Worm (Caenorhabditis elegans) whole organism, L2 larva: Measurements from ENCODE around the gene sqst-1.

Experiments used
- C34F6.9 ChIP-seq: fragments of 150-350 bp; optimal IDR thresholded peaks from 2 replicates; lab custom pipeline; 2014; ENCODE audit warnings: missing biosample characterization, missing genetic modification characterization
- F13H6.1 ChIP-seq: sonication (generic microtip); optimal IDR thresholded peaks from 2 replicates; lab custom pipeline; 2016; ENCODE audit warnings: missing genetic modification characterization, missing compliant biosample characterization
- R02D3.7 ChIP-seq: fragments of 150-350 bp; optimal IDR thresholded peaks from 2 replicates; lab custom pipeline; 2014; ENCODE audit warnings: missing biosample characterization, missing genetic modification characterization
- Y55F3AM.14 ChIP-seq: fragments of 200-800 bp; sonication (Bioruptor generic); optimal IDR thresholded peaks from 2 replicates; lab custom pipeline; 2018; ENCODE audit warnings: mild to moderate bottlenecking, missing genetic modification characterization, missing compliant biosample characterization
- ZK546.5 ChIP-seq: sonication (generic microtip); optimal IDR thresholded peaks from 2 replicates; lab custom pipeline; 2017; ENCODE audit warnings: missing biosample characterization, missing genetic modification characterization
- alr-1 ChIP-seq: fragments of 150-350 bp; optimal IDR thresholded peaks from 2 replicates; lab custom pipeline; 2014; ENCODE audit warnings: missing biosample characterization, missing genetic modification characterization
- aly-2 ChIP-seq: fragments of 150-350 bp; optimal IDR thresholded peaks from 2 replicates; lab custom pipeline; 2014; ENCODE audit warnings: missing biosample characterization, missing genetic modification characterization
- ama-1 ChIP-seq: fragments of 150-350 bp; optimal IDR thresholded peaks from 2 replicates; lab custom pipeline; 2018; ENCODE audit warnings: inconsistent platforms
- ceh-16 ChIP-seq: fragments of 150-350 bp; optimal IDR thresholded peaks from 2 replicates; lab custom pipeline; 2014; ENCODE audit warnings: missing biosample characterization, missing genetic modification characterization
- ceh-82 ChIP-seq: fragments of 150-350 bp; optimal IDR thresholded peaks from 2 replicates; lab custom pipeline; 2014; ENCODE audit warnings: missing biosample characterization, missing genetic modification characterization
- crh-2 ChIP-seq: sonication (generic microtip); optimal IDR thresholded peaks from 2 replicates; lab custom pipeline; 2017; ENCODE audit warnings: missing biosample characterization, missing genetic modification characterization
- egl-27 ChIP-seq: sonication (generic microtip); optimal IDR thresholded peaks from 3 replicates; lab custom pipeline; 2017; ENCODE audit warnings: missing biosample characterization, missing genetic modification reagents, missing genetic modification characterization
- elt-3 ChIP-seq: sonication (generic microtip); optimal IDR thresholded peaks from 2 replicates; lab custom pipeline; 2017; ENCODE audit warnings: missing biosample characterization, missing genetic modification characterization
- fos-1 ChIP-seq: fragments of 150-350 bp; optimal IDR thresholded peaks from 2 replicates; lab custom pipeline; 2014; ENCODE audit warnings: missing biosample characterization, missing genetic modification characterization
- gmeb-1 ChIP-seq: fragments of 150-350 bp; optimal IDR thresholded peaks from 2 replicates; lab custom pipeline; 2014; ENCODE audit warnings: missing biosample characterization, missing genetic modification characterization
- lin-13 ChIP-seq: fragments of 150-350 bp; optimal IDR thresholded peaks from 2 replicates; lab custom pipeline; 2014; ENCODE audit warnings: missing biosample characterization, missing genetic modification reagents, missing genetic modification characterization
- lin-39 ChIP-seq: fragments of 150-350 bp; optimal IDR thresholded peaks from 2 replicates; lab custom pipeline; 2014; ENCODE audit warnings: missing biosample characterization, missing genetic modification reagents, missing genetic modification characterization
- lsy-2 ChIP-seq, 2 experiments: fragments of 150-350 bp in 1 of 2; sonication (generic microtip) in 1 of 2; optimal IDR thresholded peaks; 2 replicates each; lab custom pipeline; 2014 to 2017; ENCODE audit warnings: missing biosample characterization in 2 of 2, missing genetic modification characterization in 2 of 2
- mab-5 ChIP-seq: fragments of 150-350 bp; optimal IDR thresholded peaks from 2 replicates; lab custom pipeline; 2014; ENCODE audit warnings: missing biosample characterization, missing genetic modification characterization
- mbf-1 ChIP-seq: sonication (generic microtip); optimal IDR thresholded peaks from 2 replicates; lab custom pipeline; 2017; ENCODE audit warnings: missing biosample characterization, missing genetic modification characterization
- mdl-1 ChIP-seq, 2 experiments: fragments of 150-350 bp in 1 of 2; sonication (generic microtip) in 1 of 2; optimal IDR thresholded peaks; 2 replicates each; lab custom pipeline; 2017; ENCODE audit warnings: missing biosample characterization in 2 of 2, missing genetic modification characterization in 2 of 2
- nhr-10 ChIP-seq: sonication (generic microtip); optimal IDR thresholded peaks from 2 replicates; lab custom pipeline; 2017; ENCODE audit warnings: missing biosample characterization, missing genetic modification characterization
- nhr-12 ChIP-seq: fragments of 150-350 bp; optimal IDR thresholded peaks from 2 replicates; lab custom pipeline; 2014; ENCODE audit warnings: missing biosample characterization, missing genetic modification characterization
- nhr-129 ChIP-seq: fragments of 150-350 bp; optimal IDR thresholded peaks from 2 replicates; lab custom pipeline; 2014; ENCODE audit warnings: missing biosample characterization, missing genetic modification characterization
- nhr-21 ChIP-seq: fragments of 150-350 bp; optimal IDR thresholded peaks from 2 replicates; lab custom pipeline; 2014; ENCODE audit warnings: missing biosample characterization, missing genetic modification characterization
- nhr-23 ChIP-seq: fragments of 150-350 bp; optimal IDR thresholded peaks from 2 replicates; lab custom pipeline; 2014; ENCODE audit warnings: missing biosample characterization, missing genetic modification reagents, missing genetic modification characterization
- nhr-237 ChIP-seq: fragments of 150-350 bp; optimal IDR thresholded peaks from 2 replicates; lab custom pipeline; 2014; ENCODE audit warnings: missing biosample characterization, missing genetic modification characterization
- nhr-6 ChIP-seq: fragments of 150-350 bp; optimal IDR thresholded peaks from 2 replicates; lab custom pipeline; 2014; ENCODE audit warnings: missing biosample characterization, missing genetic modification characterization
- nhr-77 ChIP-seq: fragments of 150-350 bp; optimal IDR thresholded peaks from 2 replicates; lab custom pipeline; 2014; ENCODE audit warnings: missing biosample characterization, missing genetic modification characterization
- peb-1 ChIP-seq: fragments of 150-350 bp; optimal IDR thresholded peaks from 2 replicates; lab custom pipeline; 2014; ENCODE audit warnings: missing biosample characterization, missing genetic modification characterization
- sem-4 ChIP-seq: fragments of 150-350 bp; optimal IDR thresholded peaks from 2 replicates; lab custom pipeline; 2014; ENCODE audit warnings: missing biosample characterization, missing genetic modification reagents, missing genetic modification characterization
- sma-3 ChIP-seq: sonication (generic microtip); optimal IDR thresholded peaks from 2 replicates; lab custom pipeline; 2016; ENCODE audit warnings: missing genetic modification reagents, missing genetic modification characterization, missing compliant biosample characterization
- sma-9 ChIP-seq, 2 experiments: fragments of 150-350 bp in 1 of 2; sonication (generic microtip) in 1 of 2; optimal IDR thresholded peaks; 2 replicates each; lab custom pipeline; 2014 to 2016; ENCODE audit warnings: missing genetic modification characterization in 2 of 2, mild to moderate bottlenecking in 1 of 2, missing biosample characterization in 1 of 2, missing compliant biosample characterization in 1 of 2, missing genetic modification reagents in 1 of 2, moderate library complexity in 1 of 2
- unc-39 ChIP-seq: fragments of 150-350 bp; optimal IDR thresholded peaks from 2 replicates; lab custom pipeline; 2014; ENCODE audit warnings: missing biosample characterization, missing genetic modification characterization
- unc-55 ChIP-seq: fragments of 150-350 bp; sonication (generic microtip); optimal IDR thresholded peaks from 3 replicates; lab custom pipeline; 2014; ENCODE audit warnings: missing biosample characterization, missing genetic modification reagents, missing genetic modification characterization
- zag-1 ChIP-seq: fragments of 150-350 bp; optimal IDR thresholded peaks from 2 replicates; lab custom pipeline; 2014; ENCODE audit warnings: missing biosample characterization, missing genetic modification characterization
- ztf-1 ChIP-seq: fragments of 200-800 bp; sonication (Bioruptor generic); conservative IDR thresholded peaks from 2 replicates; pipeline ENCODE4 v1.3.6; 2022; ENCODE audit warnings: missing genetic modification characterization, missing compliant biosample characterization
- ztf-11 ChIP-seq: sonication (generic microtip); optimal IDR thresholded peaks from 2 replicates; lab custom pipeline; 2017; ENCODE audit warnings: missing biosample characterization, missing genetic modification characterization
- ztf-4 ChIP-seq: fragments of 150-350 bp; optimal IDR thresholded peaks from 2 replicates; lab custom pipeline; 2014; ENCODE audit warnings: missing biosample characterization, missing genetic modification characterization

Gene sqst-1

DNA sequence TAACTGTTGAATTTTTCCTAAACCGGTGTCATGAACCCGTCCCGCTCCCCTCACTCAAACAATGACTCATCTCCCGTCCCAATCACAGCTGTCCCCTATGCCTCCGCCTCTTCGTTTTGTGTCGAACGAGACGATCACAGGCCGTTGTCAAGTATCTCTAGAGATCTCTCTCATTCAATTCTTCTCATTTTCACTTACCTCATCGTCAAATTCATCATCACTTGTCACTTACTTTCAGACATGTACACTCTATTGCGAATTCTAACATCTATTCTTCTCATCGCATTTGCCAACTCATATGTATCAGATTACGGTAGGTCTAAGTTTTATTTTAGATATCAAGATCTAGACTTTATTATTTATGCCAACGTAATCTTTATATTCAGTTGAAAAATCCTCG lies 23.4 kb downstream of the sqst-1 start, which contains the start of gene K08E4.3:
Gene K08E4.3, plus strand, starts transcription at position 235 of the 400 bp plus-strand sequence.
- no peak for TF ChIP-seq alr-1 (tag; lab: Kevin White, UChicago)
- TF ChIP-seq nhr-129 (tag; lab: Kevin White, UChicago) = peak; percentile 30
- no peak for TF ChIP-seq mab-5 (tag; lab: Kevin White, UChicago)
- no peak for TF ChIP-seq lin-39
- TF ChIP-seq zag-1 (tag; lab: Kevin White, UChicago) = no peak
- no peak for TF ChIP-seq ceh-82
- no peak for TF ChIP-seq nhr-6

DNA sequence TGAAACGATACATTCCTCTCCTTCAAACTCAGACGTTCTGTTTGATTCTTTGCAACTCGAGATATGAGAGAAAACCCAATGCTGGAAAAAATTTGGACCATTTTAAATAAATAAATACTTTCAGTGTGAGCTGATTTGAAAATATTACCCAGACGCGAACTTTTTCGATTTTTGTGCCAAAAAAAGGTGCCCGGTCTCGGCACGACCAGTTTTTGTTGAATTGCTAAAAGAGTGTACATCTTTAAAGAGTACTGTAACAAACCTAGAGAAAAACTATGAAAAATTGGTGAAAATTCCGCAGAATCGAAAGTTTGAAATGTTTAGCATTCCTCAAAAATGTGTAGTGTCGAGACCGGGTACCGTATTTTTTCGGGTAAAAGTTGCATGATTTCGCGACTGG lies 27.1 kb downstream of the sqst-1 start, which contains the start of gene K08E4.8:
Gene K08E4.8, minus strand, starts transcription at position 101 of the 400 bp plus-strand sequence.
- TF ChIP-seq crh-2 (no peak), ZK546.5 (tag; lab: Kevin White, UChicago) (no peak), mab-5 (tag; lab: Kevin White, UChicago) (no peak), mdl-1 (tag; optimal IDR thresholded peaks at IDR 0.05; lab: Kevin White, UChicago) (no peak), nhr-10 (tag; lab: Kevin White, UChicago) (no peak), nhr-12 (tag; lab: Kevin White, UChicago) (no peak), ztf-1 (no peak), ceh-82 (no peak), R02D3.7 (tag; lab: Kevin White, UChicago) (no peak), nhr-23 (no peak), peb-1 (tag; lab: Kevin White, UChicago) (no peak), Y55F3AM.14 (GFP tag; lab: Kevin White, UChicago) (no peak), nhr-129 (tag; lab: Kevin White, UChicago) (no peak), lin-13 (GFP tag; lab: Kevin White, UChicago) (no peak), lin-39 (no peak), ztf-11 (tag; lab: Kevin White, UChicago) (no peak), fos-1 (no peak), egl-27 (no peak), unc-55 (no peak)
- TF ChIP-seq, all 48 proteins: peak for 0

DNA sequence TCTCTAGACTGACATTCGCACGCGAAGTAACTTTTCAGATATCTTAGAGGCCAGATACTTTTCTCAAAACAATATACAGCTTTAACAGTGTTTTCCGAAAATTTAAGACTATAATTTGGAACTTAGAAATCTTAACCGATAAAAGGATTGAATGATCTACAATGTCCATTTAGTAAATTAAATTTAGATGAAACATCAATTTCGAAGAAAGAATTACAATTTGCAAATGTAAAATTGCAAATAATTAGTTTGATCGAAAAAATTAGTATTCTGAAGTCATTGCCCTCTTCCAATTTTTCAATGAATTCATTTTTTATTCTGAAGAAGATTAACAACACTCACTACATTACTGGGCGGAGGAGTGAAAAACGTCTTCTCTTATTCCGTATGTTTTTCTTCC lies 34.5 kb downstream of the sqst-1 start, which contains the start of gene bath-37:
Gene bath-37, plus strand, starts transcription at position 301 of the 400 bp plus-strand sequence.
- TF ChIP-seq zag-1 (tag; lab: Kevin White, UChicago) (no peak), nhr-12 (tag; lab: Kevin White, UChicago) (no peak), sma-9 (GFP tag; optimal IDR thresholded peaks at IDR 0.05; lab: Kevin White, UChicago) (no peak), sma-9 (tag; optimal IDR thresholded peaks at IDR 0.05; lab: Kevin White, UChicago) (no peak), crh-2 (no peak), unc-55 (peak; percentile 23), nhr-129 (tag; lab: Kevin White, UChicago) (no peak), R02D3.7 (tag; lab: Kevin White, UChicago) (no peak), nhr-77 (tag; lab: Kevin White, UChicago) (no peak), ZK546.5 (tag; lab: Kevin White, UChicago) (no peak)

DNA sequence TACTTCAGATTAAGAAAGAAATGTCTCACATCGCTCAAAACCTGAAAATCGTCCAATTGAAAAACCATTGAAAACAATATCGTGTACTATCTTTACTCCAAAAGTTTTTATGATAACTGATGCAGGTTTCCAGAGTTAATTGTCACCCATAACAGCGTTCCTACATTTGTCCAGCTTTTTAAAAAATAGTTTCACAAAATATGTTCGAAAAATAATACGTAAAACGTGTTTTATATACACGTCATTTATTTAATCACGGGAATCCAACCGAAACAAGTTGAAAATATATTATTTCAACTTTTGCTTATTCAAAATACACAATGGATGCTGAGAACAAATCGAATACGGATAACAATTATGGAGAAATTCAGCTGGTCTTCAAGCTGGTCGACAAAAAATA lies 41.4 kb downstream of the sqst-1 start, which contains the start of gene K08E4.7:
Gene K08E4.7, plus strand, starts transcription at position 301 of the 400 bp plus-strand sequence.
- TF ChIP-seq crh-2 (no peak), F13H6.1 (no peak)

DNA sequence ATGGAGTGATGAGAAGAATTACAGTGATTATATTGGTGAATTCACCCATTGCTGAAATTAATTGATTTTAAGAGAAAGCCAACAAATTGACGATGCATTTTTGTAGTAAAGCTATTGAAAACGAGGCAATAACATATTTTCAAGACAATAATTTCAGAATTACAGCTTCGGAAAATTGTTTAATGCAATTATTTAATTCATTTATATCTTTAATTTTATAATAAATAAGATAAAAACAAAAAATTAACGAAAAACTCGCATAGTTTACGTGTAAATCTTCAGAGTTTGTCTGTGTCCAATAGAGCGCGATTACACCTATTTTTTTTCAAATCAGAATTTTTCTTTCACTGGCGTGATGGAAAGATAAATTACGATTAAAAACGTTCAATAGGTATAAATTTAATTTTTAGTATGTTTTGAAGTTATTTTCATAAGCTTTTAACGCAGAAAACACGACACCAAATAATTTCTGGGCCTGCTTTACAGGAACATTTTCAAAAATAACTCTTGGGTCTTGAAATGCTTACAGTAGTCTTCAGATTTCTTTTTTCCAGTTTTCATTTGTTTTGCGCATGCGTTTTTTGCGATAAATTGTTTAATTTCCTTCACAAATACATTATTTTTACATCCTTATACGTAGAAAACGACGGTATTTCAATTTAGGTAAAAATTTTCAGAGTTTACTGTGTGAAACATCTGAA lies 44.2 kb downstream of the sqst-1 start, which contains the start of gene tmed-1:
Gene tmed-1, minus strand, starts transcription at position 51 of the 701 bp plus-strand sequence.
- TF ChIP-seq ztf-4 (tag; lab: Kevin White, UChicago) = no peak
- TF ChIP-seq unc-55 = peak; percentile 18
- TF ChIP-seq crh-2 = no peak
- no peak for TF ChIP-seq lsy-2 (tag; optimal IDR thresholded peaks at IDR 0.05; lab: Kevin White, UChicago)
- TF ChIP-seq C34F6.9 (tag; lab: Kevin White, UChicago) = peak; percentile 20
- no peak for TF ChIP-seq mbf-1 (tag; lab: Kevin White, UChicago)

DNA sequence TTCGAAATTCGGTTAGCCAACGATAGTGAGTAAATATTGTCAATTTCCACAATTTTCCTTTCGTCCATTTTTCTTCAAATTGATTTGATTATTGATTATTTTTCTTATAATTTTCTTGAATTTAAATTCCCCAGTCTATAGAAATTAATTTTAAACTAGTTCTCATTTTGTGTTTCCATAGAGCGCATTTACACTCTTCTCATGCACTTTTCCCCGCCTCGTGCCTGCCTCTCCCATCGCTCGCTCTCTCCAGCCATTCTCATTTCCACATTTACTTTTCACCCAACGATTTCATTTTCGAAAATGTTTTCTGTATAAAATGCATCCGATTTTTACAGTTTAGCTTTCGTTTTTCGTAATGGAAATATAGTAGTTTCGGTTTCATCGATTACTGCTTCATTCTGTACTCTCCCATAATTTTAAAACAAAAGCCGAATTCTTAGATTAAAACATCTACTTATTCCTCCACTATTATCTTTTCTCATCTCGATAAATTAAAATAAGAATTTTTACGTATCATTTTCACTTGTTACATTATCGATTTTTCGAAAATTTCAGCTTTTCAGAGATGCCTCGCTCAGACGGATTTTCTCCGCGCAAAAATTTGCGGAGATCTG lies 44.9 kb downstream of the sqst-1 start, which contains the start of gene lex-1:
Gene lex-1, plus strand, starts transcription at position 567 of the 617 bp plus-strand sequence.
- TF ChIP-seq nhr-21 (tag; lab: Kevin White, UChicago) (no peak), unc-55 (peak; percentile 72), lsy-2 (tag; optimal IDR thresholded peaks at IDR 0.05; lab: Kevin White, UChicago) (peak in 1 of 2 experiments; percentile 66), sem-4 (tag; lab: Kevin White, UChicago) (no peak), aly-2 (no peak), ZK546.5 (tag; lab: Kevin White, UChicago) (no peak), sma-3 (GFP tag; lab: Kevin White, UChicago) (no peak), nhr-237 (tag; lab: Kevin White, UChicago) (no peak), nhr-10 (tag; lab: Kevin White, UChicago) (no peak), zag-1 (tag; lab: Kevin White, UChicago) (no peak), unc-39 (no peak), R02D3.7 (tag; lab: Kevin White, UChicago) (no peak), ztf-11 (tag; lab: Kevin White, UChicago) (no peak), elt-3 (tag; lab: Kevin White, UChicago) (no peak), nhr-77 (tag; lab: Kevin White, UChicago) (no peak), fos-1 (peak; percentile 26), mdl-1 (tag; optimal IDR thresholded peaks at IDR 0.05; lab: Kevin White, UChicago) (peak in 1 of 2 experiments; percentile 37), ama-1 (lab: Kevin White, UChicago) (no peak), ceh-16 (tag; lab: Kevin White, UChicago) (no peak), crh-2 (peak; percentile 10), gmeb-1 (tag; lab: Kevin White, UChicago) (peak; percentile 66), F13H6.1 (no peak), peb-1 (tag; lab: Kevin White, UChicago) (no peak)
